Worm (Caenorhabditis elegans): Measurements from ENCODE around the gene T28A11.20.

T28A11.20 gene

ce11 chrV:3257277-3257676, 15.8 kb downstream of the T28A11.20 start, which contains the start of gene T28A11.22:
Gene T28A11.22, plus strand, starts transcription at chrV:3257577.
- TF ChIP-seq med-1 (GFP tag; optimal IDR thresholded peaks at IDR 0.05; ENCODE audit: insufficient read depth) (no peak), ztf-29 (GFP tag; IDR thresholded peaks at IDR 0.05) (no peak), klf-2 (GFP tag; conservative IDR thresholded peaks at IDR 0.05) (no peak), ztf-23 (GFP tag; IDR thresholded peaks at IDR 0.05) (no peak), ref-1 (GFP tag; conservative IDR thresholded peaks at IDR 0.05) (no peak), tab-1 (GFP tag; IDR thresholded peaks at IDR 0.05) (no peak), T22C8.4 (GFP tag; IDR thresholded peaks at IDR 0.05) (no peak), flt-1 (GFP tag; IDR thresholded peaks at IDR 0.05) (no peak)

- TF ChIP-seq ztf-23 (GFP tag; IDR thresholded peaks at IDR 0.05) (no peak), T22C8.4 (GFP tag; IDR thresholded peaks at IDR 0.05) (no peak), klf-2 (GFP tag; conservative IDR thresholded peaks at IDR 0.05) (no peak), cog-1 (tag; optimal IDR thresholded peaks at IDR 0.05) (no peak), med-1 (GFP tag; optimal IDR thresholded peaks at IDR 0.05; ENCODE audit: insufficient read depth) (no peak), ztf-29 (GFP tag; IDR thresholded peaks at IDR 0.05) (no peak), tab-1 (GFP tag; IDR thresholded peaks at IDR 0.05) (no peak), flt-1 (GFP tag; IDR thresholded peaks at IDR 0.05) (no peak), ref-1 (GFP tag; conservative IDR thresholded peaks at IDR 0.05) (no peak)
Measured at ce11 chrV:3256809-3257208, 16.2 kb downstream of the T28A11.20 start.

- TF ChIP-seq cog-1 (tag; optimal IDR thresholded peaks at IDR 0.05) (no peak), T22C8.4 (GFP tag; IDR thresholded peaks at IDR 0.05) (no peak), ztf-29 (GFP tag; IDR thresholded peaks at IDR 0.05) (no peak), tab-1 (GFP tag; IDR thresholded peaks at IDR 0.05) (no peak), med-1 (GFP tag; optimal IDR thresholded peaks at IDR 0.05; ENCODE audit: insufficient read depth) (no peak), flt-1 (GFP tag; IDR thresholded peaks at IDR 0.05) (no peak), ztf-23 (GFP tag; IDR thresholded peaks at IDR 0.05) (no peak)
Measured at ce11 chrV:3256051-3256450, 17.0 kb downstream of the T28A11.20 start, which contains the start of gene srt-63. Gene srt-63, minus strand, starts transcription at chrV:3256151.

ce11 chrV:3250153-3250552, 22.9 kb downstream of the T28A11.20 start, which contains the start of gene T28A11.13:
Gene T28A11.13, minus strand, starts transcription at chrV:3250253.
- no peak for TF ChIP-seq tab-1 (GFP tag; IDR thresholded peaks at IDR 0.05)
- no peak for TF ChIP-seq klf-2 (GFP tag; conservative IDR thresholded peaks at IDR 0.05)
- no peak for TF ChIP-seq cog-1 (tag; optimal IDR thresholded peaks at IDR 0.05)
- no peak for TF ChIP-seq T22C8.4 (GFP tag; IDR thresholded peaks at IDR 0.05)
- no peak for TF ChIP-seq flt-1 (GFP tag; IDR thresholded peaks at IDR 0.05)
- TF ChIP-seq ref-1 (GFP tag; conservative IDR thresholded peaks at IDR 0.05): no peak
- no peak for TF ChIP-seq med-1 (GFP tag; optimal IDR thresholded peaks at IDR 0.05; ENCODE audit: insufficient read depth)
- TF ChIP-seq ztf-23 (GFP tag; IDR thresholded peaks at IDR 0.05): no peak
- TF ChIP-seq ztf-29 (GFP tag; IDR thresholded peaks at IDR 0.05): no peak

- TF ChIP-seq cog-1 (tag; optimal IDR thresholded peaks at IDR 0.05): no peak
Measured at ce11 chrV:3247515-3247914, 25.5 kb downstream of the T28A11.20 start, which contains the start of gene srj-8. Gene srj-8, plus strand, starts transcription at chrV:3247815.

- TF ChIP-seq ref-1 (GFP tag; conservative IDR thresholded peaks at IDR 0.05): no peak
- TF ChIP-seq ztf-29 (GFP tag; IDR thresholded peaks at IDR 0.05): no peak
- no peak for TF ChIP-seq cog-1 (tag; optimal IDR thresholded peaks at IDR 0.05)
- no peak for TF ChIP-seq tab-1 (GFP tag; IDR thresholded peaks at IDR 0.05)
- TF ChIP-seq klf-2 (GFP tag; conservative IDR thresholded peaks at IDR 0.05): no peak
- TF ChIP-seq T22C8.4 (GFP tag; IDR thresholded peaks at IDR 0.05): no peak
- no peak for TF ChIP-seq med-1 (GFP tag; optimal IDR thresholded peaks at IDR 0.05; ENCODE audit: insufficient read depth)
- TF ChIP-seq ztf-23 (GFP tag; IDR thresholded peaks at IDR 0.05): no peak
- TF ChIP-seq flt-1 (GFP tag; IDR thresholded peaks at IDR 0.05): no peak
Measured at ce11 chrV:3244703-3245102, 28.4 kb downstream of the T28A11.20 start, which contains the start of gene srj-7. Gene srj-7, plus strand, starts transcription at chrV:3245003.

- no peak for TF ChIP-seq flt-1 (GFP tag; IDR thresholded peaks at IDR 0.05)
- no peak for TF ChIP-seq med-1 (GFP tag; optimal IDR thresholded peaks at IDR 0.05; ENCODE audit: insufficient read depth)
- no peak for TF ChIP-seq tab-1 (GFP tag; IDR thresholded peaks at IDR 0.05)
- no peak for TF ChIP-seq klf-2 (GFP tag; conservative IDR thresholded peaks at IDR 0.05)
- TF ChIP-seq T22C8.4 (GFP tag; IDR thresholded peaks at IDR 0.05): no peak
- TF ChIP-seq cog-1 (tag; optimal IDR thresholded peaks at IDR 0.05): no peak
- TF ChIP-seq ztf-23 (GFP tag; IDR thresholded peaks at IDR 0.05): no peak
- TF ChIP-seq ztf-29 (GFP tag; IDR thresholded peaks at IDR 0.05): no peak
- TF ChIP-seq ref-1 (GFP tag; conservative IDR thresholded peaks at IDR 0.05): no peak
Measured at ce11 chrV:3242984-3243383, 30.1 kb downstream of the T28A11.20 start, which contains the start of gene gst-23. Gene gst-23, plus strand, starts transcription at chrV:3243284.

ce11 chrV:3241175-3241574, 31.9 kb downstream of the T28A11.20 start, which contains the start of gene srj-11:
Gene srj-11, plus strand, starts transcription at chrV:3241424.
- TF ChIP-seq flt-1 (GFP tag; IDR thresholded peaks at IDR 0.05): no peak
- no peak for TF ChIP-seq klf-2 (GFP tag; conservative IDR thresholded peaks at IDR 0.05)
- TF ChIP-seq med-1 (GFP tag; optimal IDR thresholded peaks at IDR 0.05; ENCODE audit: insufficient read depth): no peak
- TF ChIP-seq ztf-23 (GFP tag; IDR thresholded peaks at IDR 0.05): no peak
- no peak for TF ChIP-seq T22C8.4 (GFP tag; IDR thresholded peaks at IDR 0.05)
- TF ChIP-seq cog-1 (tag; optimal IDR thresholded peaks at IDR 0.05): no peak

ce11 chrV:3236610-3237009, 36.4 kb downstream of the T28A11.20 start, which contains the start of the genes K08D9.9 and str-16:
Gene K08D9.9, minus strand, starts transcription at chrV:3236710.
Gene str-16, plus strand, starts transcription at chrV:3236875.
- TF ChIP-seq flt-1 (GFP tag; IDR thresholded peaks at IDR 0.05) (no peak), cog-1 (tag; optimal IDR thresholded peaks at IDR 0.05) (no peak), med-1 (GFP tag; optimal IDR thresholded peaks at IDR 0.05; ENCODE audit: insufficient read depth) (no peak), ztf-23 (GFP tag; IDR thresholded peaks at IDR 0.05) (no peak), klf-2 (GFP tag; conservative IDR thresholded peaks at IDR 0.05) (no peak), T22C8.4 (GFP tag; IDR thresholded peaks at IDR 0.05) (no peak)

- TF ChIP-seq tab-1 (GFP tag; IDR thresholded peaks at IDR 0.05): no peak
- no peak for TF ChIP-seq ztf-23 (GFP tag; IDR thresholded peaks at IDR 0.05)
- no peak for TF ChIP-seq flt-1 (GFP tag; IDR thresholded peaks at IDR 0.05)
- TF ChIP-seq med-1 (GFP tag; optimal IDR thresholded peaks at IDR 0.05; ENCODE audit: insufficient read depth): no peak
- no peak for TF ChIP-seq cog-1 (tag; optimal IDR thresholded peaks at IDR 0.05)
- no peak for TF ChIP-seq ref-1 (GFP tag; conservative IDR thresholded peaks at IDR 0.05)
- TF ChIP-seq T22C8.4 (GFP tag; IDR thresholded peaks at IDR 0.05): no peak
- no peak for TF ChIP-seq ztf-29 (GFP tag; IDR thresholded peaks at IDR 0.05)
Measured at ce11 chrV:3234887-3235286, 38.2 kb downstream of the T28A11.20 start, which contains the start of gene K08D9.6. Gene K08D9.6, minus strand, starts transcription at chrV:3234987.
